Worm (Caenorhabditis elegans) whole organism, L3 larva: ENCODE data around the gene F33C8.2.

Experiments used
- R02D3.7 ChIP-seq: fragments of 150-350 bp; optimal IDR thresholded peaks from 2 replicates; lab custom pipeline; 2014; ENCODE audit warnings: missing biosample characterization, missing genetic modification characterization
- ZK546.5 ChIP-seq: sonication (generic microtip); optimal IDR thresholded peaks from 2 replicates; lab custom pipeline; 2017; ENCODE audit warnings: missing biosample characterization, missing genetic modification characterization
- aly-2 ChIP-seq: fragments of 150-350 bp; optimal IDR thresholded peaks from 2 replicates; lab custom pipeline; 2014; ENCODE audit warnings: missing biosample characterization, missing genetic modification characterization
- ama-1 ChIP-seq: fragments of 150-350 bp; optimal IDR thresholded peaks from 2 replicates; lab custom pipeline; 2018
- ceh-82 ChIP-seq: fragments of 150-350 bp; optimal IDR thresholded peaks from 2 replicates; lab custom pipeline; 2014; ENCODE audit warnings: missing biosample characterization, missing genetic modification characterization
- daf-12 ChIP-seq: fragments of 150-350 bp; optimal IDR thresholded peaks from 2 replicates; lab custom pipeline; 2014; ENCODE audit warnings: missing biosample characterization, missing genetic modification reagents, missing genetic modification characterization
- egl-5 ChIP-seq: fragments of 150-350 bp; optimal IDR thresholded peaks from 2 replicates; lab custom pipeline; 2017; ENCODE audit warnings: missing biosample characterization, missing genetic modification reagents, missing genetic modification characterization, inconsistent platforms
- elt-1 ChIP-seq: fragments of 150-350 bp; optimal IDR thresholded peaks from 2 replicates; lab custom pipeline; 2014; ENCODE audit warnings: missing biosample characterization, missing genetic modification characterization
- elt-2 ChIP-seq: sonication (generic microtip); optimal IDR thresholded peaks from 2 replicates; lab custom pipeline; 2016; ENCODE audit warnings: missing genetic modification reagents, mild to moderate bottlenecking, missing genetic modification characterization, missing compliant biosample characterization
- eor-1 ChIP-seq, 2 experiments: fragments of 150-350 bp; optimal IDR thresholded peaks; 2 replicates each; lab custom pipeline; 2014 to 2018; ENCODE audit warnings: missing biosample characterization in 2 of 2, missing genetic modification characterization in 2 of 2
- fkh-10 ChIP-seq: sonication (generic microtip); optimal IDR thresholded peaks from 2 replicates; lab custom pipeline; 2017; ENCODE audit warnings: missing biosample characterization, missing genetic modification reagents, missing genetic modification characterization
- fkh-2 ChIP-seq: fragments of 150-350 bp; optimal IDR thresholded peaks from 2 replicates; lab custom pipeline; 2014; ENCODE audit warnings: missing biosample characterization, missing genetic modification reagents, missing genetic modification characterization
- fos-1 ChIP-seq: fragments of 150-350 bp; optimal IDR thresholded peaks from 2 replicates; lab custom pipeline; 2014; ENCODE audit warnings: missing biosample characterization, missing genetic modification characterization
- jun-1 ChIP-seq: fragments of 150-350 bp; optimal IDR thresholded peaks from 2 replicates; lab custom pipeline; 2014; ENCODE audit warnings: missing biosample characterization, missing genetic modification reagents, missing genetic modification characterization
- lin-15B ChIP-seq: fragments of 150-350 bp; optimal IDR thresholded peaks from 2 replicates; lab custom pipeline; 2014; ENCODE audit warnings: missing biosample characterization, missing genetic modification characterization
- lsy-12 ChIP-seq: sonication (generic microtip); optimal IDR thresholded peaks from 2 replicates; lab custom pipeline; 2016; ENCODE audit warnings: mild to moderate bottlenecking, missing genetic modification characterization, missing compliant biosample characterization
- mdl-1 ChIP-seq: fragments of 150-350 bp; optimal IDR thresholded peaks from 2 replicates; lab custom pipeline; 2014; ENCODE audit warnings: missing biosample characterization, missing genetic modification characterization
- mml-1 ChIP-seq: fragments of 150-350 bp; sonication (generic microtip); optimal IDR thresholded peaks from 3 replicates; lab custom pipeline; 2014; ENCODE audit warnings: missing biosample characterization, missing genetic modification characterization
- nfya-1 ChIP-seq: sonication (generic microtip); optimal IDR thresholded peaks from 2 replicates; lab custom pipeline; 2017; ENCODE audit warnings: missing genetic modification characterization, mild to moderate bottlenecking, missing compliant biosample characterization, antibody characterized with exemption, moderate library complexity; ENCODE audit not compliant: insufficient read depth
- nhr-11 ChIP-seq: fragments of 150-350 bp; optimal IDR thresholded peaks from 2 replicates; lab custom pipeline; 2014; ENCODE audit warnings: missing biosample characterization, missing genetic modification characterization
- nhr-12 ChIP-seq: fragments of 150-350 bp; optimal IDR thresholded peaks from 2 replicates; lab custom pipeline; 2014; ENCODE audit warnings: missing biosample characterization, missing genetic modification characterization
- nhr-237 ChIP-seq: fragments of 150-350 bp; optimal IDR thresholded peaks from 2 replicates; lab custom pipeline; 2014; ENCODE audit warnings: missing biosample characterization, missing genetic modification characterization
- nhr-28 ChIP-seq: fragments of 150-350 bp; optimal IDR thresholded peaks from 2 replicates; lab custom pipeline; 2014; ENCODE audit warnings: missing biosample characterization, missing genetic modification characterization
- nhr-67 ChIP-seq: fragments of 150-350 bp; optimal IDR thresholded peaks from 2 replicates; lab custom pipeline; 2014; ENCODE audit warnings: missing biosample characterization, missing genetic modification characterization
- nhr-76 ChIP-seq: fragments of 150-350 bp; sonication (generic microtip); optimal IDR thresholded peaks from 5 replicates; lab custom pipeline; 2014; ENCODE audit warnings: missing biosample characterization, missing genetic modification characterization
- nhr-77 ChIP-seq: fragments of 150-350 bp; optimal IDR thresholded peaks from 2 replicates; lab custom pipeline; 2014; ENCODE audit warnings: missing biosample characterization, missing genetic modification characterization
- pha-4 ChIP-seq: fragments of 150-350 bp; optimal IDR thresholded peaks from 2 replicates; lab custom pipeline; 2014; ENCODE audit warnings: missing biosample characterization, missing genetic modification reagents, missing genetic modification characterization
- pqm-1 ChIP-seq: fragments of 150-350 bp; optimal IDR thresholded peaks from 2 replicates; lab custom pipeline; 2017; ENCODE audit warnings: missing biosample characterization, missing genetic modification characterization, inconsistent platforms
- snpc-4 ChIP-seq: fragments of 150-350 bp; optimal IDR thresholded peaks from 2 replicates; lab custom pipeline; 2014; ENCODE audit warnings: missing biosample characterization, missing genetic modification characterization
- unc-39 ChIP-seq: sonication (generic microtip); optimal IDR thresholded peaks from 4 replicates; lab custom pipeline; 2017; ENCODE audit warnings: missing biosample characterization, missing genetic modification characterization
- unc-62 ChIP-seq: fragments of 150-350 bp; sonication (generic microtip); optimal IDR thresholded peaks from 4 replicates; lab custom pipeline; 2014; ENCODE audit warnings: missing biosample characterization, missing genetic modification reagents, missing genetic modification characterization
- ztf-11 ChIP-seq: fragments of 150-350 bp; optimal IDR thresholded peaks from 2 replicates; lab custom pipeline; 2014; ENCODE audit warnings: missing biosample characterization, missing genetic modification characterization

Gene F33C8.2

DNA sequence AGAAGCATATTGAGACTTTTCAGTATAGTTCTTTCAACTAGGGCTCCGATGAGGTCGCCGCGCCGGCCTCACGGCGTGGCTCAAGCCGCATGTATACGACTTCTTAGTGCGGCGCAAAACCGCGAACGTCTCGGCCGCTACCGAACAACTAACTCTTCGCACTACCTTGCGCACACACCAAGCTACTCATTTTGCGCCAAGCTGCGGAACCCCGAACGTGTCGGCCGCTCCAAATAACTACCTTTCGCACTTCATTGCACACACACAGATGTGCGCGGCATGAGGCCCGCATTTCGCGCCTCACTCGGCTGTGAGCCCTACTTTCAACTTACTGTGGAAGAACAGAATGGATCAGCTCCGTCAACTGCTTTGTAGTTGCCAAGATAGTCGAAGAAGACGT lies 46.6 kb downstream of the F33C8.2 start:
- TF ChIP-seq unc-62 (GFP tag; lab: Kevin White, UChicago), result no peak

DNA sequence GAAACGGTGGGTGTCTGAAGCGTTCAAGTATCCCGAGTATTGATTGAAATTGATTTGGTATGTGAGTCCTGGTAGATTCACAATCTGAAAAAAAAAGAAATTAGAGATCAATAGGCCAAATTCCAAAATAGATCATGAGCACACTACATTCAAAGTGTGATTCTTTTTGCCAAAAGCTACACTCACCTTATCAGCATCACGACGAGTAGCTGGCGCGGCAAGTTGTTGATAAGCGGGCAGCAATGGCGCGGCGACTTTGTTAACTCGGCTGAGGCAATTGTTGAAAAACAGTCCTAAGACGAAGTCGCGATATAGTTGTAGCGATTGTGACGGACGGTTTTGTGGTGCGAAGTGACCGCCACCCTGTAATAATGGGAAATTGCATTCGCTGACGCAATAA lies 47.8 kb downstream of the F33C8.2 start:
- TF ChIP-seq egl-5 (no peak), lin-15B (tag; lab: Kevin White, UChicago) (no peak), elt-1 (tag; lab: Kevin White, UChicago) (no peak), snpc-4 (tag; lab: Kevin White, UChicago) (no peak), pqm-1 (tag; lab: Kevin White, UChicago) (peak; percentile 73), nhr-12 (tag; lab: Kevin White, UChicago) (no peak), ceh-82 (tag; lab: Kevin White, UChicago) (no peak), R02D3.7 (no peak), aly-2 (tag; lab: Kevin White, UChicago) (no peak), ama-1 (lab: Kevin White, UChicago) (no peak), nhr-28 (tag; lab: Kevin White, UChicago) (no peak), elt-2 (tag; lab: Kevin White, UChicago) (peak; percentile 78), unc-39 (tag; lab: Kevin White, UChicago) (no peak), eor-1 (tag; optimal IDR thresholded peaks at IDR 0.05; lab: Kevin White, UChicago) (no peak), ZK546.5 (tag; lab: Kevin White, UChicago) (no peak), nhr-67 (tag; lab: Kevin White, UChicago) (no peak), fos-1 (tag; lab: Kevin White, UChicago) (no peak), nfya-1 (tag; lab: Kevin White, UChicago) (no peak), jun-1 (peak; percentile 31), nhr-77 (tag; lab: Kevin White, UChicago) (no peak), nhr-11 (tag; lab: Kevin White, UChicago) (no peak)

DNA sequence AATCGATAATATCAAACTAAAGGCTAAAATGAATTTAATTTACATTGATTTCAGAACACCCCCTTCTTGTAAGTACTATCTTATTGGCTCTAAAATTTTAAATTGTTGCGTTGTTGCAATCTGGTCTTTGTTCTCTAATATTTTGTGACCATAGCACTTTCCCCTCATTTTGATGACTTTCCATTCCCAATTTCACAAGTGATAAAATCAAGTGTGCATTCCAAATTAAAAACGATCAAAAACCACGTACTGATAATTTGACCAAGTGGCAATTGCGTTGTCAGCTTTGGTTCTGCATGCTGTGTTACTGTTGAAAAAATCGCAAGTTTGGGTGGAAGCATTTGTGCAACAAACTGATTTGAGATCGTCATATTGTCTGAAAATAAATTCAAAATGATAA lies 49.1 kb downstream of the F33C8.2 start:
- TF ChIP-seq aly-2 (tag; lab: Kevin White, UChicago), result no peak
- TF ChIP-seq nhr-237 (tag; lab: Kevin White, UChicago), result no peak
- TF ChIP-seq eor-1 (tag; optimal IDR thresholded peaks at IDR 0.05; lab: Kevin White, UChicago), result no peak
- peak; percentile 69 for TF ChIP-seq elt-2 (tag; lab: Kevin White, UChicago)
- TF ChIP-seq pha-4, result no peak
- TF ChIP-seq daf-12 (tag; lab: Kevin White, UChicago), result no peak
- no peak for TF ChIP-seq fkh-10 (GFP tag; lab: Kevin White, UChicago)
- TF ChIP-seq pqm-1 (tag; lab: Kevin White, UChicago), result peak; percentile 54
- TF ChIP-seq, all 47 proteins: peak for 2

DNA sequence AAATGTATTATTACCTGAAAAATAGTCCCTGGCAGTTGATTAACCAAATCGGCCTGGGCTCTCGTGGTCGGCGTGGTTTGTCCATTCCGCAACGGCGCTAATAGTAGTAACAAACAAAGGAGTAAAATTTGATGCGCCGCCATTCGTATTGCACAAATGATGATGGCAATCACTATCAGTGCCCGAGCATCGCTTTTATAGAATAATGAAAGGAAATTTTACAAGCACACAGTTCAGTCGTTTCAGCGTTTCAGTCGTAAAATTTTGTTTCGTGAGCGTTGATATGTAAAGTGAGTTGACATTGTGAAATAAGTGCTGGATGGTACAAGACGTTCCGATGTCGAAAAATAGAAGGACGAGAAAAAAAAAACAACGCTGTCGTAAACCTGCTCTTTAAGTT lies 50.5 kb downstream of the F33C8.2 start, which contains the start of gene Y16B4A.2:
TSS of gene Y16B4A.2 (minus strand) at position 170 of the 400 bp plus-strand sequence.
- TF ChIP-seq elt-2 (tag; lab: Kevin White, UChicago), result peak; percentile 53
- peak; percentile 51 for TF ChIP-seq pqm-1 (tag; lab: Kevin White, UChicago)
- no peak for TF ChIP-seq nhr-76 (tag; lab: Kevin White, UChicago)
- no peak for TF ChIP-seq jun-1

DNA sequence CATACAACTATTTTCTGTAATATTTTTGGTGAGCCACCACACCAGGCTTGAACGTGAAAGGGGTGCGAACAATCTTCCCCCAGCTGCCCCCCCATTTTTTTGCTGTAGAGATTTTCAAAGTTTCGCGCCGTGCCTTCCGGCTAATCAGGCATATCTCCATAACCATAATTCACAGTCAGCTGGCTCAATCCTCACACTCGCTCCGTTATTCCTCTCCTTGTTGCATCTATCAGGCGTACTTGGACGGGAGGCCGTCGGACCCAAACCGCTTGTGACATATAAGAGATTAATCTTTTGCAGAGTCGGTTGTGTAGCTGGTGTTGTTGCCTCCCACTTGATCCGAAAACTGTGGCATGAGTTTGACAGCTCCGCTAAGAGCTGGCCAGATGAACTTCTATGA lies 52.0 kb downstream of the F33C8.2 start, which contains the start of gene unc-3:
TSS of gene unc-3 (plus strand) at position 301 of the 400 bp plus-strand sequence.
- TF ChIP-seq lsy-12 (tag; lab: Kevin White, UChicago), result no peak
- TF ChIP-seq nhr-11 (tag; lab: Kevin White, UChicago), result no peak
- no peak for TF ChIP-seq ztf-11 (tag; lab: Kevin White, UChicago)
- no peak for TF ChIP-seq fkh-2 (tag; lab: Kevin White, UChicago)
- no peak for TF ChIP-seq elt-2 (tag; lab: Kevin White, UChicago)
- no peak for TF ChIP-seq mml-1
- no peak for TF ChIP-seq nhr-77 (tag; lab: Kevin White, UChicago)
- no peak for TF ChIP-seq ceh-82 (tag; lab: Kevin White, UChicago)
- TF ChIP-seq daf-12 (tag; lab: Kevin White, UChicago), result no peak
- TF ChIP-seq mdl-1 (tag; lab: Kevin White, UChicago), result no peak
- TF ChIP-seq unc-62 (GFP tag; lab: Kevin White, UChicago), result no peak

DNA sequence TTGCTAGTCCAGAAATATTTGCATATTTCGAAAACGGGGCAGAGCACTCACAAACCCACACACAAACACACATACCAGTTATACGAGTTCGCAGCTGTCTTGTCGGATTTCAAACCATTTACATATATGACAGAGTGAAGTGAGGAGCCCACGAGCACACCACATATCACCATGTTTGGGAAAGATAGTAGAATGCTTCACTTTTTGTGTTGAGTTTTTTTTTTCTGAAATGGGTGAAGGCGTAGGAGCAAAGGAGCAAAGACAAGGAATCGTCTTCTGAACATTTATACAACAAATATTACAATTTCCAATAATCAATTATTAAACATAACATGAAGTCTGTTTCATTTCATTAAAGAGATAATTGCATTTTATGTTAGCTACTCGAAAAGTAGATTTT lies 54.0 kb downstream of the F33C8.2 start:
- no peak for TF ChIP-seq egl-5
- TF ChIP-seq nhr-11 (tag; lab: Kevin White, UChicago), result no peak
- TF ChIP-seq nhr-237 (tag; lab: Kevin White, UChicago), result no peak
